Fruit fly (Drosophila melanogaster): ENCODE results near the gene Ilp2.

DNA sequence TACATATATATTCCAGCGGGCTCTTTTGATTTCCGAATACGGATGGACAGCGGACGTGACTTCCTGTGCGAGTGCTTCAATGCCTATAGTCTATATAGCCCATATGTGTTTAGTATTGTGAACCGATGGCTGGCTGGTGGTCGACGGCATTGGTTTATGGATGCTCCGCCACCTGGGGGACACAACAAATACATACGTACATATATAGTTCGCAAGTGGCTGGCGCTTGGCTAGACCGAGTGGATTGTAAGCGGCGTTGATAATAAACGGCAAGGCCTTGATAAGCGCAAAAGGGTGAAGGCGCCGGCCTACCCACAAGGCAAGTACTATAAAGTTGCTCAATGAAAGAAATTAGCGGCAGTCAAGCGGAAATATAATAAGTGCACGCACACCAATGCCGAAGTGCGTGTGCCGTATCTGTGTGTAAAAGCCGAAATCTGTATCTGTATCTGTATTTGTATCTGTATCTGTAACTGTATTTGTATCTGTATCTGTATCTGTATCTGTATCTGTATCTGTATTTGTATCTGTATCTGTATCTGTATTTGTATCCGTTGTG, 46.6 kb downstream of the Ilp2 start:
- no peak for TF ChIP-seq OdsH (GFP tag; optimal IDR thresholded peaks at IDR 0.05)
- no peak for TF ChIP-seq CG16779 (tag; optimal IDR thresholded peaks at IDR 0.05)
- TF ChIP-seq CG3919 (GFP tag; optimal IDR thresholded peaks at IDR 0.05) = no peak
- no peak for TF ChIP-seq Gug (GFP tag; IDR thresholded peaks at IDR 0.05)
- TF ChIP-seq vri (GFP tag; optimal IDR thresholded peaks at IDR 0.05) = no peak
- TF ChIP-seq CG7368 (GFP tag; optimal IDR thresholded peaks at IDR 0.05) = no peak
- no peak for TF ChIP-seq fd85E (GFP tag; optimal IDR thresholded peaks at IDR 0.05)
